Worm (Caenorhabditis elegans) whole organism, mixed stage, embryonic: Measurements from ENCODE around the gene T27E4.5.

Experiments used
- M03D4.4 ChIP-seq: sonication (generic microtip); optimal IDR thresholded peaks from 2 replicates; lab custom pipeline; 2017; ENCODE audit warnings: mild to moderate bottlenecking, missing genetic modification characterization, missing compliant biosample characterization
- blmp-1 ChIP-seq: fragments of 150-350 bp; optimal IDR thresholded peaks from 2 replicates; lab custom pipeline; 2014; ENCODE audit warnings: missing biosample characterization, missing genetic modification characterization
- ces-1 ChIP-seq: fragments of 150-350 bp; optimal IDR thresholded peaks from 2 replicates; lab custom pipeline; 2014; ENCODE audit warnings: missing biosample characterization, missing genetic modification reagents, missing genetic modification characterization
- elt-1 ChIP-seq: sonication (generic microtip); optimal IDR thresholded peaks from 2 replicates; lab custom pipeline; 2017; ENCODE audit warnings: missing genetic modification characterization, mild to moderate bottlenecking, missing compliant biosample characterization, antibody characterized with exemption, moderate library complexity, borderline replicate concordance; ENCODE audit not compliant: insufficient read depth
- lin-13 ChIP-seq: fragments of 150-350 bp; optimal IDR thresholded peaks from 2 replicates; lab custom pipeline; 2014; ENCODE audit warnings: missing biosample characterization, missing genetic modification characterization
- lsy-2 ChIP-seq: fragments of 150-350 bp; optimal IDR thresholded peaks from 2 replicates; lab custom pipeline; 2014; ENCODE audit warnings: missing biosample characterization, missing genetic modification characterization
- mab-5 ChIP-seq: fragments of 150-350 bp; optimal IDR thresholded peaks from 2 replicates; lab custom pipeline; 2014; ENCODE audit warnings: missing biosample characterization, missing genetic modification characterization
- nhr-237 ChIP-seq: fragments of 150-350 bp; optimal IDR thresholded peaks from 2 replicates; lab custom pipeline; 2014; ENCODE audit warnings: missing biosample characterization, missing genetic modification characterization
- nhr-28 ChIP-seq: fragments of 150-350 bp; optimal IDR thresholded peaks from 2 replicates; lab custom pipeline; 2014; ENCODE audit warnings: missing biosample characterization, missing genetic modification characterization
- nhr-76 ChIP-seq: sonication (generic microtip); optimal IDR thresholded peaks from 2 replicates; lab custom pipeline; 2017; ENCODE audit warnings: missing biosample characterization, missing genetic modification characterization
- pha-4 ChIP-seq: fragments of 150-350 bp; optimal IDR thresholded peaks from 2 replicates; lab custom pipeline; 2018; ENCODE audit warnings: missing biosample characterization, missing genetic modification reagents, missing genetic modification characterization
- unc-39 ChIP-seq: fragments of 150-350 bp; optimal IDR thresholded peaks from 2 replicates; lab custom pipeline; 2014; ENCODE audit warnings: missing biosample characterization, missing genetic modification characterization
- unc-62 ChIP-seq: fragments of 150-350 bp; optimal IDR thresholded peaks from 2 replicates; lab custom pipeline; 2014; ENCODE audit warnings: missing biosample characterization, missing genetic modification reagents, missing genetic modification characterization
- ztf-11 ChIP-seq: fragments of 150-350 bp; optimal IDR thresholded peaks from 2 replicates; lab custom pipeline; 2014; ENCODE audit warnings: missing biosample characterization, missing genetic modification characterization

DNA sequence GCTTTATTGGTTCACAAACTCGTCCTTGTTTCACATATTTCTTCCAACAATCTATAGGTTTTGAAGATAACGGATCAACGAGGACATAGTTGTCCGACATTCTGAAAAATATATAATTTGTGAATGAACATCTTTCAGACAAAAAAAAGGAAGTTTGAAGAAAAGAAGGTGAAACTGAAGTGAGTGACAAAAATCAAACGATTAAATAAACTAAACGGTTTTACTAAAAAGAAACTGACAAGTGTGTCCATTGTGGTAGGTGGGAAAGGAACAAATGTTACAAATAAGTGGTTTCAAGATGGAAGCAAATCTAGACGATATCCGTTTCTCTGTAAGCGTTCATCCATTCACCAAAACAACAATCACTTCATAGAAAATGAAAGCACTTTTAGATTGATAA is 7.2 kb downstream of the T27E4.5 start, which contains the start of gene C25E10.12:
- TF ChIP-seq ztf-11 (tag; lab: Kevin White, UChicago) = no peak
- no peak for TF ChIP-seq pha-4
- TF ChIP-seq lin-13 (tag; lab: Kevin White, UChicago) = no peak
- TF ChIP-seq nhr-76 (tag; lab: Kevin White, UChicago) = no peak
- TF ChIP-seq unc-39 = no peak
- TF ChIP-seq ces-1 (GFP tag; lab: Kevin White, UChicago) = no peak
- no peak for TF ChIP-seq blmp-1 (tag; lab: Kevin White, UChicago)
- no peak for TF ChIP-seq lsy-2 (tag; lab: Kevin White, UChicago)
- TF ChIP-seq elt-1 = no peak
- TF ChIP-seq nhr-28 (tag; lab: Kevin White, UChicago) = no peak
- no peak for TF ChIP-seq unc-62 (GFP tag; lab: Kevin White, UChicago)
- no peak for TF ChIP-seq M03D4.4 (tag; lab: Kevin White, UChicago)
- no peak for TF ChIP-seq mab-5
- no peak for TF ChIP-seq nhr-237
